Fruit fly (Drosophila melanogaster): Measurements from ENCODE around the gene Arr2.

The Arr2 gene

dm6 chr3L:8689675-8690074 lies 40.9 kb upstream of the Arr2 start (continued):
- no peak for TF ChIP-seq BEAF-32 (GFP tag; optimal IDR thresholded peaks at IDR 0.05)
- no peak for TF ChIP-seq CG14667 (GFP tag; IDR thresholded peaks at IDR 0.05)

- TF ChIP-seq Dll (GFP tag; IDR thresholded peaks at IDR 0.05; ENCODE audit: partially characterized antibody) (0 out of 4 replicates have a peak, but pooled peaks have one; percentile 19), cad (GFP tag; optimal IDR thresholded peaks at IDR 0.05) (no peak), Hr78 (GFP tag; optimal IDR thresholded peaks at IDR 0.05) (no peak), CG13123 (GFP tag; optimal IDR thresholded peaks at IDR 0.05) (no peak), CG34376 (GFP tag; optimal IDR thresholded peaks at IDR 0.05) (peak; percentile 28), cg (GFP tag; optimal IDR thresholded peaks at IDR 0.05) (no peak), tio (GFP tag; optimal IDR thresholded peaks at IDR 0.05) (no peak), repo (GFP tag; optimal IDR thresholded peaks at IDR 0.05) (no peak), ara (GFP tag; IDR thresholded peaks at IDR 0.05) (no peak), jigr1 (GFP tag; IDR thresholded peaks at IDR 0.05) (no peak), sug (tag; optimal IDR thresholded peaks at IDR 0.05) (peak; percentile 6), CHES-1-like (GFP tag; optimal IDR thresholded peaks at IDR 0.05) (no peak), tup (GFP tag; optimal IDR thresholded peaks at IDR 0.05) (no peak), CG16813 (GFP tag; IDR thresholded peaks at IDR 0.05; ENCODE audit: partially characterized antibody) (no peak), MESR4 (GFP tag; optimal IDR thresholded peaks at IDR 0.05) (no peak), CG10959 (GFP tag; IDR thresholded peaks at IDR 0.05) (no peak), CG10366 (GFP tag; IDR thresholded peaks at IDR 0.05) (no peak), CG31224 (GFP tag; IDR thresholded peaks at IDR 0.05) (0 out of 2 replicates have a peak, but pooled peaks have one; percentile 12), CG10209 (GFP tag; optimal IDR thresholded peaks at IDR 0.05) (no peak), Xrp1 (GFP tag; IDR thresholded peaks at IDR 0.05) (no peak), caup (GFP tag; optimal IDR thresholded peaks at IDR 0.05; ENCODE audit: severe bottlenecking) (peak; percentile 4), CG14050 (GFP tag; IDR thresholded peaks at IDR 0.05) (no peak), CG12155 (GFP tag; optimal IDR thresholded peaks at IDR 0.05) (no peak), CG10147 (GFP tag; optimal IDR thresholded peaks at IDR 0.05) (no peak), B-H2 (GFP tag; optimal IDR thresholded peaks at IDR 0.05) (no peak), CG10431 (GFP tag; optimal IDR thresholded peaks at IDR 0.05) (no peak), nerfin-2 (GFP tag; IDR thresholded peaks at IDR 0.05; ENCODE audit: partially characterized antibody) (no peak), Trl (optimal IDR thresholded peaks at IDR 0.05) (no peak), Trl (GFP tag; optimal IDR thresholded peaks at IDR 0.05) (no peak), CG18599 (GFP tag; optimal IDR thresholded peaks at IDR 0.05) (peak; percentile 26), CG7987 (GFP tag; optimal IDR thresholded peaks at IDR 0.05) (no peak), stwl (tag; optimal IDR thresholded peaks at IDR 0.05) (no peak), CG33557 (GFP tag; optimal IDR thresholded peaks at IDR 0.05) (no peak), CG6791 (GFP tag; IDR thresholded peaks at IDR 0.05; ENCODE audit: partially characterized antibody) (0 out of 3 replicates have a peak, but pooled peaks have one; percentile 10), CG8924 (tag; optimal IDR thresholded peaks at IDR 0.05) (no peak), Doc2 (GFP tag; IDR thresholded peaks at IDR 0.05) (no peak), Atf-2 (GFP tag; optimal IDR thresholded peaks at IDR 0.05) (no peak), HmgD (GFP tag; optimal IDR thresholded peaks at IDR 0.05) (no peak), Usf (GFP tag; optimal IDR thresholded peaks at IDR 0.05) (no peak), sr (GFP tag; IDR thresholded peaks at IDR 0.05) (no peak), Chrac-16 (GFP tag; optimal IDR thresholded peaks at IDR 0.05) (no peak), cas (GFP tag; IDR thresholded peaks at IDR 0.05) (no peak), maf-S (GFP tag; optimal IDR thresholded peaks at IDR 0.05) (no peak), CTCF (GFP tag; optimal IDR thresholded peaks at IDR 0.05) (no peak), CG2678 (tag; optimal IDR thresholded peaks at IDR 0.05) (no peak), bcd (GFP tag; optimal IDR thresholded peaks at IDR 0.05) (no peak), dysf (GFP tag; IDR thresholded peaks at IDR 0.05) (peak; percentile 15; the same call in 1 of the 3 replicates)
These were observed 40.1 kb upstream of the Arr2 start for dm6 chr3L:8688694-8689291.

All from whole organism, embryonic.